Fruit fly (Drosophila melanogaster) whole organism: ENCODE measurements around the gene betaNACtes1.

Experiments
- CG8478 ChIP-seq: fragments of >200 bp; optimal IDR thresholded peaks from 2 replicates; lab custom pipeline; 2018; ENCODE audit warnings: inconsistent platforms
- Dll ChIP-seq: fragments of >200 bp; optimal IDR thresholded peaks from 2 replicates; lab custom pipeline; 2017
- EcR ChIP-seq, 2 experiments: fragments of >200 bp; optimal IDR thresholded peaks; 2 replicates each; lab custom pipeline; 2017; ENCODE audit warnings: missing biosample characterization in 2 of 2, missing genetic modification characterization in 2 of 2, missing genetic modification reagents in 2 of 2
- pan ChIP-seq: fragments of >200 bp; optimal IDR thresholded peaks from 2 replicates; lab custom pipeline; 2017
- psq ChIP-seq: fragments of >200 bp; optimal IDR thresholded peaks from 2 replicates; lab custom pipeline; 2017
- usp ChIP-seq: fragments of >200 bp; optimal IDR thresholded peaks from 2 replicates; lab custom pipeline; 2017; ENCODE audit warnings: missing biosample characterization, missing genetic modification characterization, mixed read lengths

Gene betaNACtes1

DNA sequence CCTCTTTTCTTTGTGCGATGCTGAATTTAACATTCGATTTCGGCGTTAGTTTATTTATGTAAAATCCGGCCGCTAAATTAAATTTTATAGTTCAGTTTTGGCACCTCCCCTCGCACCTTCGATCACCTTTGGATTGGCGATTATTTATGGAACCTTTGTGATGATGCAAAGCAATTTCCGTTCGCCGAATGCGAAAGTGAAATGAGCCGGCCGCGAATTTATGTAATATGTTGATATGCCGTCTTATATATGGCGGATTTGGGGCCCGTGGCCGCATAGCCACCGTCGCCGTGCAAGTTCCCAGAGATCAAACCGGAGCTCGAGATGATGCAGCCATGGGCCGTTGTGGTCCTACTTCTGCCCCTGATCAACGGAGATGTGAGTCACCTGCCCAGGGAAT is 4.2 kb upstream of the betaNACtes1 start, which contains the start of gene CG11581:
Gene CG11581, plus strand, starts transcription at position 301 of the 400 bp plus-strand sequence.
- TF ChIP-seq Dll (lab: Kevin White, UChicago), result no peak
- no peak for TF ChIP-seq usp (GFP tag; lab: Kevin White, UChicago)
- TF ChIP-seq psq (lab: Kevin White, UChicago), result no peak
- TF ChIP-seq CG8478, result no peak
- no peak for TF ChIP-seq pan (lab: Kevin White, UChicago)
- no peak for TF ChIP-seq EcR (GFP tag; optimal IDR thresholded peaks at IDR 0.05; lab: Kevin White, UChicago)

DNA sequence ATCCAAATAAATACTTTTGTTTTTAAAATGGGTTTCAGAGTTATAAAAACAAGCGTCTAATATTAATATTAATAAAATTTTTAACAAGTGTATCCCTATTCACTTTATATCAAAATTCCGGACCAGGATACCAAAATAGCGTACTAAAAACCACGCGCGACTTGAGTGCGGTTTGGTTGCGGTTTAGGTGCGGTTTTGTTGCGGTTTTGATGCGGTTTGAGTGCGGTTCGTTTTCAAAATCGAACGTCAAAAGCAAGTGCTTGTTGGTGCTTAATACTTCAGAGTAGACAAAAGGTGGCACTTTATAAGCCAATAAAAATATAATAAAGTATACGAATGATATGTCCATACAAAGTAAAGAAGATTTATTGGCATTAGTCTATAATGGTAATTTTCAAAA is 3.2 kb upstream of the betaNACtes1 start:
- TF ChIP-seq Dll (lab: Kevin White, UChicago) (no peak), psq (lab: Kevin White, UChicago) (no peak), CG8478 (no peak), usp (GFP tag; lab: Kevin White, UChicago) (no peak), pan (lab: Kevin White, UChicago) (no peak), EcR (GFP tag; optimal IDR thresholded peaks at IDR 0.05; lab: Kevin White, UChicago) (no peak)

DNA sequence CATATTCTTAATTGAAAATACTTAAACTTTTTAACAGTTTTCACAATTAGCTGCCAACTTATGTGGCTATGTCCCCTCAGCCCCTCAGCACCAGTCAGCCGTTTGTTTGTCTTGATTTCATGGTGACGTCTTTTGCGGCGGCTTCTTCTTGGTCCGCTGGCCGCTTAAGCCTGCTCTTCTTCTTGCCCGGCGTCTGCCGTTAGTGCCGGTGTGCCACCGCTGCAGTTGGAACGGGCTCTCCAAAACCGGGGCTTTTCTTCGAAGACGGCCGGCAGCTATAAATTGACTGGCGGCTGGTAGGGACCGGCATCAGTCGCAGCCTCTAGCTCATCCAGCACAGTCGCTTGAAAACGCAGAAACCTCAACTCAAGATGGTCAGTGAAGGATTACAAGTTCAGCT is 2.0 kb upstream of the betaNACtes1 start, which contains the start of gene CG1368:
Gene CG1368, plus strand, starts transcription at position 301 of the 400 bp plus-strand sequence.
- TF ChIP-seq Dll (lab: Kevin White, UChicago) (no peak), usp (GFP tag; lab: Kevin White, UChicago) (no peak), EcR (GFP tag; optimal IDR thresholded peaks at IDR 0.05; lab: Kevin White, UChicago) (no peak), CG8478 (no peak)

DNA sequence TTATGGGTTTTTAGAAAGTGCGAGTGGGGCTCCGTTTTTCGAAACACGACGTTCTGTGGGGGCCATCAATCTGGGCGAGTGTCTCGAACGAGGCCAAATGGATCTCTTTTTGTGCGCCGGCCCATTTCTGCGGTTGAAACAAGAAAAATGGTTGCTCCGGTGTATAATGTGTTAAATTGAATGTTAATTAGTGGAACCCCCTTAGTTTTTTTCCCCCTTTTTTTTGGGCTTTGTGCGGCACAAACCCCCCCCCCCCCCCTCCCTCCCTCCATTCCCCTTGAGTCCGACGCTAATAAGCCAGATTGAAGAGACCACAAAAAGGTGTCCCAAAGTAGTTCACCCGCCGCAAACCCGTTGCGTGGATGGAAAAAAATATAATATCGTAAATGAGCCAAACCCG is 1.2 kb upstream of the betaNACtes1 start:
- TF ChIP-seq usp (GFP tag; lab: Kevin White, UChicago) (no peak), pan (lab: Kevin White, UChicago) (no peak), CG8478 (no peak), EcR (GFP tag; optimal IDR thresholded peaks at IDR 0.05; lab: Kevin White, UChicago) (no peak), Dll (lab: Kevin White, UChicago) (no peak)

DNA sequence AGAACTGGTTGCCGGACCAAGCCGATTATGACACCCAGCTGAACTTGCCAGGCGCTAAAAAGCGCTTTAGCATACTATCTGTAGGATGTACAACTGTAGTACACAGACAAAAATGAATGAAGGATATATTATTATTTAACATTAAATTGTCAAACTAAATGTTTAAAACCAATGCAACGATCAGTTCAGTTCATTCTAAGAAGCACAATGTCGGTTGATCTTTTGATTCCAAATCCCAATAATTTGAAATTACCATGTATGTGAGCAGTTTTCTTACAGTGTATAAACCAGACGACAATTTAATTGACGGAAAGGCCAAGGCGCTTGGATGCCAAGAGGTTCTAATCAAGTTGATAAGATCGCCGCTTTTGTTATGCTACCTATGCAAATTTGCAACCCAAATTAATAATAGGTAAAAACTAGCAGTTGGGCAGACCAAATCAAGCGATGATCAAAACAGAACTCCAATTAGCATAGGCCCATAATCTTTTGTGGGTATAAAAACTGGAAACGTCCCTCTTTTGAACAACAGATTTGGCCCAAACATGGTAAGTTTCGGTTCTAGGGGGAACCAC is 3.3 kb downstream of the betaNACtes1 start, which contains the start of gene CG12480:
Gene CG12480, plus strand, starts transcription at position 525 of the 575 bp plus-strand sequence.
- TF ChIP-seq EcR (GFP tag; optimal IDR thresholded peaks at IDR 0.05; lab: Kevin White, UChicago) (no peak), pan (lab: Kevin White, UChicago) (no peak), usp (GFP tag; lab: Kevin White, UChicago) (no peak), psq (lab: Kevin White, UChicago) (no peak), CG8478 (no peak), Dll (lab: Kevin White, UChicago) (no peak)

DNA sequence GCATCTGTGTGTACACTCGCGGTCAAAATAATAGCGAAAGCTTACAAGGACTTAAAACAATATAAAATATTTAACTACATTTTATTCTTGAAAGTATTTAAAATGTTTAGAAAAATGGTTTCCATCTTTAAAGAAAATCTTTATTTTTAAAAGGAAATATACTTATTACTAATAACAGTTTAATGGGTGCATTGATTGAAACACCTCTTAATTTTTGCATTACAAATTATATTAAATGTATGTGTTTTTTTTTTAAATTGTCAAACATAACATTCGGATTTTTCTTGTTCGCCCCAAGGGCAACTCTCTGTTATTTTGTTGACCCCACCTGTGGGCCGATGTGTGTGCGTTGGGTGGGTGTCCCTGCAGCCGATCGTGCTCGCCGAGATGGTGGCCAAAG is 18.7 kb downstream of the betaNACtes1 start:
- TF ChIP-seq Dll (lab: Kevin White, UChicago), result no peak
- TF ChIP-seq pan (lab: Kevin White, UChicago), result no peak
- no peak for TF ChIP-seq EcR (GFP tag; optimal IDR thresholded peaks at IDR 0.05; lab: Kevin White, UChicago)
- TF ChIP-seq psq (lab: Kevin White, UChicago), result no peak
- TF ChIP-seq CG8478, result no peak
- TF ChIP-seq usp (GFP tag; lab: Kevin White, UChicago), result no peak

DNA sequence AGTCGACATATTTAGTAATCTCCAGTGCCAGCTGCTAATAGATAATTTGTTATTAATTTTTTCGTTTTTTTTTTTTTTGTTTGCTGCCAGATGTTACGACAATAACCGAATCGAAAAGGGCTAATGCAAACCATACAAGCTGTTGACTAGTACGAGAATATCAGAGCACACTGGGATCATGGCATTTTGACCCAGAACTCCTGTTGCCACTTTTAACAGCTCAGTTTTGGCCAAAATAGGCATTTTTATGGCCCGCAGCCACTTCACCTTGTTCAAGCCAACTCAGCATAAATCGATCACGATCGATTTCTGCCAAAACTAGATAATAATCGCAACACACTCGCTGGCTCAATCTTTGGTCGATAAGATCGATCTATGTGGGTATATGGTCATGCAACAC is 20.5 kb downstream of the betaNACtes1 start, which contains the start of gene CG12479:
Gene CG12479, minus strand, starts transcription at position 101 of the 400 bp plus-strand sequence.
- no peak for TF ChIP-seq pan (lab: Kevin White, UChicago)

DNA sequence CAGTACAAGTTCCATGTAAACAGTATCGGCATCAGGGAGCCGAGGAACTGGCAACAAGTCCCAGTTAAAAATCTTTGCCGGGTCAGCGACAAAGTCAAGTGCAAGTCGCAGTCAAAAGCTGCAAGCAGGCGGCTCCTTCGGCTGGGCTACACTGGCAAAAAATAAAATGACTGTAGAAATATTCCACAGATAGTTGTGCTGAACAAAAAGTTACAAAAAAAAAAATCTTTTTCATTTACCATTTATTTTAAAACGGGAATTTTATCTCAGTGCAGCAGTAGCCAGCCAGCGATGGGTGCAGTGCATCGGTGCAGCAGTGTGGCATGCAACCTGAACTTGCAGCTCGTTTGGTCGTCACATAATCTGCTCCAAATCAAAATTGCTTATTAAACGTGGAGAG is 23.1 kb downstream of the betaNACtes1 start:
- TF ChIP-seq CG8478 (no peak), Dll (lab: Kevin White, UChicago) (no peak), pan (lab: Kevin White, UChicago) (no peak), psq (lab: Kevin White, UChicago) (no peak), EcR (GFP tag; optimal IDR thresholded peaks at IDR 0.05; lab: Kevin White, UChicago) (no peak), usp (GFP tag; lab: Kevin White, UChicago) (no peak)

DNA sequence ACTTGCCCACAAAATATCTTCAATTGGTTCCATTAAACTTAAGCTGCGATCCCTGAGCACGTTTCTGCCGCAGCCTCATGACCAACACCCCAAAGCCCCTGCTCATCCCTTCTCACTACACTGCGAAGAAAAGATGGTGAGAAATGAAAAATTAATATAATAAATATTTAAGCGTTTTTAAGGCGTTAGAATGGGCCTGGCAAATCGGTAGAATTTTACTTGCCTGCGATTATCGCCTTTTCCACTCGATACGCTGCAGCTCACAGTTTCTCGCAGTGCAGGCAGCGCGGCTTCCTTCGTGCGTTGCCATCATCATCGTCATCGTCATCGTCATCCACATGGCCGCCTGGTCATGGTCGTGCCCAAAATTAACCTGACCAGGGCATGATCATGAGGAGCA is 24.3 kb downstream of the betaNACtes1 start:
- TF ChIP-seq pan (lab: Kevin White, UChicago) (no peak), psq (lab: Kevin White, UChicago) (no peak), EcR (GFP tag; optimal IDR thresholded peaks at IDR 0.05; lab: Kevin White, UChicago) (no peak), Dll (lab: Kevin White, UChicago) (no peak), CG8478 (no peak), usp (GFP tag; lab: Kevin White, UChicago) (no peak)

DNA sequence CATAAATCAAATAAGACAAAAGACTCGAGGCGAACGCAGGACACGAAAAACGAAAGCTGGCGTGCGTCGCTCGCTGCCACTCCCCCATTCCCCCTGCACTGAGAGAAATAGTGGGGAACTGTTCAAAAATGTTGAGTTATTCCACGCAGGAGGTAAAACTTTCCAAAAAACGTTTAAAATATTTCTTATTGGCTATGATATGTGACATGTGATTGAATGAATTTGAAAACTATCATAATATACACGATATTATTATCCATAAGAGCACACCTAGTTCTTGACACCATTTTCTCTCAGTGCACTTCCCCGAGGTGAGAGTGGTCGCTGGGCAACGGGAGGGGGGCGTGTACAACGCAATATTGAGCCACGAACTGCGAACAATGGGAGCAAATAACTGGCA is 38.5 kb downstream of the betaNACtes1 start:
- TF ChIP-seq CG8478 (no peak), pan (lab: Kevin White, UChicago) (no peak), Dll (lab: Kevin White, UChicago) (no peak), EcR (GFP tag; optimal IDR thresholded peaks at IDR 0.05; lab: Kevin White, UChicago) (no peak)

DNA sequence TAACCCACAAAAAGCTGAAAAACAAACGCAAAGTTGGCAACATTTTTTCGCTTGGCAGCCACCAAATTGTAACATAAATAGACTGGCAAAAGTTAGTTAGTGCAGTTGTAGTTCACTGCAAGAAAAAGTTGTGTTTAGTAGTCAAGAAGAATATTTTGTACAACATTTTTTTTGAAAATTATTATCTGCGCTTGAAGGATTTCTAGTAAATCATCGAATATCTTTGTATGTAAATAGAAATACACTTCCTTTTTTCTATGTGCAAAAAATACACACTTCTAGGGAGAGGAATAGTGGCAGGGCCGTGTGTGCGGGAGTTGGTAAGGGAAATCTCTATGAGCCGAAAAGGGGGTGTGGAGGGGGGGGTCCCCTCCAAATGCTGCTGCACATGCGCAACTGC is 48.7 kb downstream of the betaNACtes1 start:
- TF ChIP-seq CG8478 (no peak), psq (lab: Kevin White, UChicago) (no peak), EcR (GFP tag; optimal IDR thresholded peaks at IDR 0.05; lab: Kevin White, UChicago) (no peak), usp (GFP tag; lab: Kevin White, UChicago) (no peak), pan (lab: Kevin White, UChicago) (no peak), Dll (lab: Kevin White, UChicago) (no peak)

DNA sequence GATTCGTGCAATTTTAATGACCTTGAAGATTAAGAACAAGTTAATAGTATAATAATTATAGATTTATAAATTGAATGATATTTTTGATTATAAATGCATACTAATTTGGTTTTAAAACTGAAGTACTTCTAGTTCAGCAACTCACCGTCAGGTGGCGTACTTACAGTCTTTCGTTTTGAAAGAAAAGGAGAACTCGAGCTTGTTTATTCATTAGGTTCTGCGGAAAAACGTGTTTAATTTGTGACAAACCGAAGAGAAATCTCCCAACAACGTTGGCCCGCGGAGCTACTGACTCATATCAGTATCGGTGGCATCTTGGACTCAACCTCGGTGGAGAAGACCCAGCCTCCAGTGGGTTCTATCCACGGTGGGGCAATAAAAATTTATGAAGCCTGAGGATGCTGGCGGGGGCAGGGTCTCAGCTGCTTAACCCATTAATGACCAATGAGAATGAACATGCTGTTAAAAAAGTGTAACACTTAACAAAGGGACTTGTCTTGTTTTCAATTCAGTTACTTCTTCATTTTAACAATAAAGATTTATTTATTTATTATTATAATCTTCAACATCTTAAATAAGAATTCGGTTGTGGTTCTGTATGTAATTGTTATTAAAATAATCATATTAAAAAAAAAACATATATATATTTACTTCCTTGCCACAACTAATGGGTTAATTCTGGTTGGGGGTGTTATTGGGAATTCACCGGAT is 49.6 kb downstream of the betaNACtes1 start:
- no peak for TF ChIP-seq usp (GFP tag; lab: Kevin White, UChicago)
